Fruit fly (Drosophila melanogaster): ENCODE results near the gene Blos3.
A peak's percentile ranks its signal among the peaks of the same experiment; 100 is the strongest.

Gene Blos3

dm6 chr3L:18870027-18870426, at the start of gene Blos3 (continued):
- TF ChIP-seq hbn (GFP tag; IDR thresholded peaks at IDR 0.05; ENCODE audit: partially characterized antibody) (no peak), CG42726 (GFP tag; IDR thresholded peaks at IDR 0.05; ENCODE audit: partially characterized antibody) (no peak), Hey (tag; optimal IDR thresholded peaks at IDR 0.05) (no peak), nerfin-2 (GFP tag; IDR thresholded peaks at IDR 0.05; ENCODE audit: partially characterized antibody) (no peak), CG8089 (GFP tag; optimal IDR thresholded peaks at IDR 0.05) (peak; percentile 30), Hr78 (GFP tag; optimal IDR thresholded peaks at IDR 0.05) (no peak), CG14965 (GFP tag; optimal IDR thresholded peaks at IDR 0.05; ENCODE audit: borderline replicate concordance) (no peak), CG13296 (GFP tag; optimal IDR thresholded peaks at IDR 0.05) (peak; percentile 27), Dfd (GFP tag; optimal IDR thresholded peaks at IDR 0.05) (no peak), Kr (GFP tag; optimal IDR thresholded peaks at IDR 0.05) (no peak), Rx (GFP tag; IDR thresholded peaks at IDR 0.05) (peak; percentile 16; the same call in 1 of the 2 replicates), CG3847 (GFP tag; IDR thresholded peaks at IDR 0.05) (0 out of 2 replicates have a peak, but pooled peaks have one; percentile 6), Mad (GFP tag; optimal IDR thresholded peaks at IDR 0.05) (no peak), kay (GFP tag; optimal IDR thresholded peaks at IDR 0.05) (no peak), pan (optimal IDR thresholded peaks at IDR 0.05) (no peak), pan (GFP tag; optimal IDR thresholded peaks at IDR 0.05 in 1 of 2, IDR thresholded peaks at IDR 0.05 in 1 of 2) (no peak), Hmr (GFP tag; optimal IDR thresholded peaks at IDR 0.05) (peak; percentile 52), dysf (GFP tag; IDR thresholded peaks at IDR 0.05) (no peak), CG14050 (GFP tag; IDR thresholded peaks at IDR 0.05) (no peak), tap (tag; optimal IDR thresholded peaks at IDR 0.05) (no peak), BEAF-32 (GFP tag; optimal IDR thresholded peaks at IDR 0.05) (no peak), CG2120 (GFP tag; optimal IDR thresholded peaks at IDR 0.05) (peak; percentile 71), HmgZ (tag; optimal IDR thresholded peaks at IDR 0.05) (no peak), croc (GFP tag; conservative IDR thresholded peaks at IDR 0.05) (no peak), tx (GFP tag; optimal IDR thresholded peaks at IDR 0.05) (peak; percentile 16), repo (GFP tag; optimal IDR thresholded peaks at IDR 0.05) (peak; percentile 32), CG11456 (GFP tag; IDR thresholded peaks at IDR 0.05) (no peak), Six4 (GFP tag; optimal IDR thresholded peaks at IDR 0.05) (peak; percentile 21), CG18476 (GFP tag; optimal IDR thresholded peaks at IDR 0.05) (peak; percentile 21), CG4424 (GFP tag; optimal IDR thresholded peaks at IDR 0.05) (peak; percentile 29), CG7372 (GFP tag; IDR thresholded peaks at IDR 0.05) (no peak; the same call in 1 of the 2 replicates), BtbVII (GFP tag; optimal IDR thresholded peaks at IDR 0.05) (no peak), gfzf (GFP tag; optimal IDR thresholded peaks at IDR 0.05) (no peak), CG11504 (tag; optimal IDR thresholded peaks at IDR 0.05) (no peak), lmd (GFP tag; IDR thresholded peaks at IDR 0.05) (peak; percentile 36; the same call in 1 of the 2 replicates), ATbp (GFP tag; optimal IDR thresholded peaks at IDR 0.05) (peak; percentile 57), pros (GFP tag; optimal IDR thresholded peaks at IDR 0.05) (no peak), HLH54F (GFP tag; optimal IDR thresholded peaks at IDR 0.05) (peak; percentile 19), CG16779 (GFP tag; IDR thresholded peaks at IDR 0.05) (no peak), CG18619 (GFP tag; optimal IDR thresholded peaks at IDR 0.05) (peak; percentile 0), tin (GFP tag; optimal IDR thresholded peaks at IDR 0.05) (peak; percentile 50), CHES-1-like (GFP tag; optimal IDR thresholded peaks at IDR 0.05) (peak; percentile 7), jigr1 (GFP tag; IDR thresholded peaks at IDR 0.05) (no peak), Lhr (GFP tag; optimal IDR thresholded peaks at IDR 0.05) (no peak), CG2712 (tag; optimal IDR thresholded peaks at IDR 0.05) (peak; percentile 54), gro (GFP tag; optimal IDR thresholded peaks at IDR 0.05) (peak; percentile 83), CG6272 (GFP tag; IDR thresholded peaks at IDR 0.05) (no peak), bab2 (GFP tag; optimal IDR thresholded peaks at IDR 0.05) (peak; percentile 29), rib (GFP tag; IDR thresholded peaks at IDR 0.05) (no peak), CG6854 (GFP tag; optimal IDR thresholded peaks at IDR 0.05) (no peak), HHEX (GFP tag; optimal IDR thresholded peaks at IDR 0.05) (peak; percentile 37)
